Fruit fly (Drosophila melanogaster) Kc167 (cell line): ENCODE data around the gene eRF1.

Source experiments
- Sin3A ChIP-seq: fragments of >200 bp; optimal IDR thresholded peaks from 2 replicates; lab custom pipeline; 2018; ENCODE audit warnings: missing external identifiers
- h ChIP-seq: fragments of >200 bp; optimal IDR thresholded peaks from 3 replicates; lab custom pipeline; 2018; ENCODE audit warnings: missing external identifiers
- insv ChIP-seq: fragments of >200 bp; optimal IDR thresholded peaks from 3 replicates; lab custom pipeline; 2018; ENCODE audit warnings: missing external identifiers
- psq ChIP-seq: fragments of >200 bp; optimal IDR thresholded peaks from 2 replicates; lab custom pipeline; 2017; ENCODE audit warnings: missing external identifiers
- ttk ChIP-seq: sonication (Bioruptor generic); optimal IDR thresholded peaks from 2 replicates; lab custom pipeline; 2017; ENCODE audit warnings: missing external identifiers

DNA sequence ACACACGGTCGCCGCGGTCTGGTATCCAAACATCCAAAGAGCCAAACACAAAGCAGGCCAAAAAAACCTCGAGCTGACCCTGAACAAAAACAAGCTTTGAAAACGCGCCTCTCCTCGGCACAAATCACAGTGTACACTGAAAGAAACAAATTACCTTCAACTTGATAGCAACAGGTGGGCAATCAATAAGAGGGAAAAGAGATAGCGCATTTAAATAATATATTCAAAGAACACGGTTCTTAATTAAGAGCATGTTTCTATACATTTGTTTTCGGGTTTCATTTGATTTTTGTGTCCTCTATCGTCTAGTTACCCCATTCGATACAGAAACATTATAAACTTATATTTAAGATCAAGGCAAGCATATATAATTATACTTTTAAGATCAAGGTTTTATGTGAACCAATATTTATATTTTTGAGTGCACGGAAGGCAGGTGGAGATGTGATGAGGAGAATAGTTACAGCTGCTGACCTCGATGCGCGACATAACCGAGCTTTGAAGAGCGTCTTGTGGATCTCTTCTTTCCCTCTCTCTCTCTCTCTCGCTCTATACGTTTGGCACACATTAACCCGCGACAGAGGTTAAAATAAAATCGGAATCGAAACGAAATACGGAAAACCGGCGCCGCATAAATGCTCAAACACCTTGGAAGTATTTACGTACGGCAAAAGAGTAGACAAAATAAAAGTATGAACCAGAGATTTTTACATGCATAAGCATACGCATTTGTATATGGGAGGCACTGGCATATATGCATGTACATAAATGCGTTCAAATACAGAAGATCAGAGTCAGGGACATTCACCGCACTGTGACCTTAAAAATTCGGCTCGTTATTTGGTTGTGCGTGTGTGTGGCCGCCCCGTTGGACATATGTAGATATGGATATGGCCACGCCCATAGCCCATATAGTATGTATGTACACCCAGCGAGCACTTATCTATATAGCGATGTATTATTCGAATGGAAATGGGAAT is 50.4 kb downstream of the eRF1 start:
- no peak for TF ChIP-seq psq (lab: Kevin White, UChicago)
- no peak for TF ChIP-seq ttk
- no peak for TF ChIP-seq h
- TF ChIP-seq insv (lab: Kevin White, UChicago) = no peak
- no peak for TF ChIP-seq Sin3A (lab: Kevin White, UChicago)
